Worm (Caenorhabditis elegans) whole organism, late embryonic: Measurements from ENCODE around the gene F15H10.8.

Source experiments
- ceh-34 ChIP-seq: sonication (generic microtip); optimal IDR thresholded peaks from 2 replicates; lab custom pipeline; 2016; ENCODE audit warnings: mild to moderate bottlenecking, missing genetic modification characterization, missing compliant biosample characterization
- ets-4 ChIP-seq: sonication (generic microtip); optimal IDR thresholded peaks from 2 replicates; lab custom pipeline; 2016; ENCODE audit warnings: missing genetic modification characterization, missing compliant biosample characterization
- nfya-1 ChIP-seq: sonication (generic microtip); optimal IDR thresholded peaks from 2 replicates; lab custom pipeline; 2017; ENCODE audit warnings: missing genetic modification characterization, mild to moderate bottlenecking, missing compliant biosample characterization, antibody characterized with exemption, moderate library complexity
- pag-3 ChIP-seq: sonication (generic microtip); optimal IDR thresholded peaks from 2 replicates; lab custom pipeline; 2016; ENCODE audit warnings: missing compliant biosample characterization, missing genetic modification characterization, borderline replicate concordance
- tbx-2 ChIP-seq: sonication (generic microtip); optimal IDR thresholded peaks from 2 replicates; lab custom pipeline; 2016; ENCODE audit warnings: missing genetic modification characterization, missing compliant biosample characterization
- unc-55 ChIP-seq: sonication (generic microtip); optimal IDR thresholded peaks from 2 replicates; lab custom pipeline; 2017; ENCODE audit warnings: missing biosample characterization, missing genetic modification reagents, missing genetic modification characterization

DNA sequence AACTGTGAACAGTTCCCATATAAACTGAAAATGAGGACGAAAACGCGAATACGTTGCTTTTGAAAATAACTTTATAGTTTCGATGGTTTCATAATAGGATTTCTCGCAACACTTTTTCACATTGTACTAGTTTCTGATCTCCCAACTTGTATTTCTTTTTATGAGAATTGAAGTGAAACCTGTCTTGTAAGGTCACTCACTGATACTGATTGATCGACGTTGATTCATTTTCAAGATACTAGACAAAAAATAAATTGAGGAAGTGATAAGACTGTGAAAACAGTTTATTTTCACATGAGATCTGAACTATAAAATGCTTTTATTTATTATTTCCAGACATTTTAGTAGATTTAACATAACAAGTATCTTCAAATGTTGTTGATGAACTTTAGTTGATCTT lies 15.3 kb downstream of the F15H10.8 start:
- TF ChIP-seq tbx-2 (no peak), pag-3 (tag; lab: Kevin White, UChicago) (no peak), ets-4 (tag; lab: Kevin White, UChicago) (no peak), unc-55 (GFP tag; lab: Kevin White, UChicago) (no peak), ceh-34 (tag; lab: Kevin White, UChicago) (no peak), nfya-1 (tag; lab: Kevin White, UChicago) (no peak)
